Worm (Caenorhabditis elegans) whole organism, L4 larva: ENCODE data around the gene C50E10.2.

Experiments
- Y5F2A.4 ChIP-seq: fragments of 200-800 bp; sonication (Bioruptor generic); optimal IDR thresholded peaks from 2 replicates; lab custom pipeline; 2018; ENCODE audit warnings: mild to moderate bottlenecking, missing genetic modification characterization, missing compliant biosample characterization
- ceh-44 ChIP-seq: fragments of 200-800 bp; sonication (Bioruptor generic); IDR thresholded peaks from 2 replicates; pipeline ENCODE4 v1.3.6; 2022; ENCODE audit warnings: missing genetic modification reagents, missing genetic modification characterization, missing compliant biosample characterization
- ceh-62 ChIP-seq: sonication (generic microtip); optimal IDR thresholded peaks from 2 replicates; lab custom pipeline; 2017; ENCODE audit warnings: missing biosample characterization, missing genetic modification characterization
- dve-1 ChIP-seq: sonication (generic microtip); optimal IDR thresholded peaks from 2 replicates; lab custom pipeline; 2017; ENCODE audit warnings: antibody characterized with exemption, mild to moderate bottlenecking, missing genetic modification characterization, missing compliant biosample characterization; ENCODE audit not compliant: insufficient read depth
- fkh-10 ChIP-seq: fragments of 150-350 bp; optimal IDR thresholded peaks from 2 replicates; lab custom pipeline; 2014; ENCODE audit warnings: missing biosample characterization, missing genetic modification reagents, missing genetic modification characterization
- hlh-30 ChIP-seq: sonication (generic microtip); optimal IDR thresholded peaks from 2 replicates; lab custom pipeline; 2017; ENCODE audit warnings: antibody characterized with exemption, mild to moderate bottlenecking, missing genetic modification characterization, missing compliant biosample characterization; ENCODE audit not compliant: insufficient read depth
- hmg-1.1 ChIP-seq: fragments of 200-800 bp; sonication (Bioruptor generic); IDR thresholded peaks from 2 replicates; pipeline ENCODE4 v1.3.6; 2022; ENCODE audit warnings: missing genetic modification reagents, missing genetic modification characterization, missing compliant biosample characterization
- nhr-77 ChIP-seq: fragments of 150-350 bp; optimal IDR thresholded peaks from 2 replicates; lab custom pipeline; 2014; ENCODE audit warnings: missing biosample characterization, missing genetic modification characterization
- sdz-12 ChIP-seq: fragments of 200-800 bp; sonication (Bioruptor generic); optimal IDR thresholded peaks from 2 replicates; lab custom pipeline; 2018; ENCODE audit warnings: mild to moderate bottlenecking, missing genetic modification characterization, missing compliant biosample characterization
- snpc-4 ChIP-seq: fragments of 150-350 bp; optimal IDR thresholded peaks from 2 replicates; lab custom pipeline; 2014; ENCODE audit warnings: missing biosample characterization, missing genetic modification characterization
- spr-3 ChIP-seq: fragments of 200-800 bp; sonication (Bioruptor generic); optimal IDR thresholded peaks from 2 replicates; lab custom pipeline; 2018; ENCODE audit warnings: mild to moderate bottlenecking, missing genetic modification characterization, missing compliant biosample characterization
- unc-130 ChIP-seq: sonication (generic microtip); optimal IDR thresholded peaks from 2 replicates; lab custom pipeline; 2016; ENCODE audit warnings: missing genetic modification reagents, missing genetic modification characterization, missing compliant biosample characterization
- unc-62 ChIP-seq, 3 experiments: fragments of 150-350 bp in 1 of 3; sonication (generic microtip); optimal IDR thresholded peaks in 2 of 3; peaks in 1 of 3; 1 replicate in 1 of 3; 2 replicates in 2 of 3; lab custom pipeline; 2014 to 2017; ENCODE audit warnings: missing biosample characterization in 3 of 3, missing genetic modification characterization in 3 of 3, missing genetic modification reagents in 3 of 3, missing genotype in 1 of 3
- zag-1 ChIP-seq: fragments of 150-350 bp; optimal IDR thresholded peaks from 2 replicates; lab custom pipeline; 2014; ENCODE audit warnings: missing biosample characterization, missing genetic modification characterization

DNA sequence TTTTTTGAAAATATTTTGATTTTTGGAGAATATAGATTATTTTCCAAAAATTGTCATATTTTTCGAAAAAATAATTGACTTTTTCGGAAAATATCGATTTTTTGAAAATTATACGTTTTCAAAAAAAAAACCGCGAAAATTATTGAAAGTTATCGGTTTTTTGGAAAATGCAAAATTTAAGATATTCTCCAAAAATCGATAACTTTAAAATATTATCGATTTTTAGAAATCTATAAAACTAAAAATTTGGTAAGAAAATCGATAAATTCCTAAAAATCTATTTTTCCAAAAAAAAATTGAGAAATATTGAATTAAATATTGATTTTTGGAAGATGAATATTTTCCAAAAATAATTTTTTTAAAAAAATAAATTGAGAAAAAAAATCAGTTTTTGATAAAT lies 52.4 kb downstream of the C50E10.2 start:
- TF ChIP-seq snpc-4 (tag; lab: Kevin White, UChicago) (no peak), sdz-12 (no peak), hmg-1.1 (no peak), unc-130 (GFP tag; lab: Kevin White, UChicago) (no peak), ceh-62 (no peak), spr-3 (GFP tag; lab: Kevin White, UChicago) (no peak), zag-1 (tag; lab: Kevin White, UChicago) (no peak), hlh-30 (tag; lab: Kevin White, UChicago) (no peak), ceh-44 (GFP tag; lab: Robert Waterston, UW) (no peak), Y5F2A.4 (GFP tag; lab: Kevin White, UChicago) (no peak), dve-1 (tag; lab: Kevin White, UChicago) (no peak), fkh-10 (no peak), nhr-77 (tag; lab: Kevin White, UChicago) (no peak), unc-62 (GFP tag; optimal IDR thresholded peaks at IDR 0.05 in 1 of 2; lab: Kevin White, UChicago) (no peak), unc-62 (tag; optimal IDR thresholded peaks at IDR 0.05; lab: Kevin White, UChicago) (no peak)
